Worm (Caenorhabditis elegans) whole organism, L1 larva: ENCODE measurements around the gene F23H11.5.

Experiments used
- alr-1 ChIP-seq: fragments of 200-800 bp; sonication (Bioruptor generic); optimal IDR thresholded peaks from 2 replicates; lab custom pipeline; 2018; ENCODE audit warnings: borderline replicate concordance, mild to moderate bottlenecking, missing genetic modification characterization, missing compliant biosample characterization
- ama-1 ChIP-seq: fragments of 150-350 bp; optimal IDR thresholded peaks from 2 replicates; lab custom pipeline; 2014
- lin-13 ChIP-seq: fragments of 150-350 bp; optimal IDR thresholded peaks from 2 replicates; lab custom pipeline; 2014; ENCODE audit warnings: missing biosample characterization, missing genetic modification reagents, missing genetic modification characterization
- ztf-11 ChIP-seq, 2 experiments: sonication (generic microtip); optimal IDR thresholded peaks; 2 replicates each; lab custom pipeline; 2016 to 2017; ENCODE audit warnings: missing genetic modification characterization in 2 of 2, missing biosample characterization in 1 of 2, missing compliant biosample characterization in 1 of 2
- ztf-4 ChIP-seq: fragments of 150-350 bp; optimal IDR thresholded peaks from 2 replicates; lab custom pipeline; 2014; ENCODE audit warnings: missing biosample characterization, missing genetic modification characterization

- no peak for TF ChIP-seq ztf-4
- no peak for TF ChIP-seq alr-1 (tag; lab: Kevin White, UChicago)
- TF ChIP-seq lin-13 (GFP tag; lab: Kevin White, UChicago) = no peak
- TF ChIP-seq ztf-11 (tag; optimal IDR thresholded peaks at IDR 0.05; lab: Kevin White, UChicago) = no peak
- no peak for TF ChIP-seq ama-1
Observed at ce11 chrIII:938569-938968, 28.2 kb upstream of the F23H11.5 start, which contains the start of gene fbxa-22.
